Fruit fly (Drosophila melanogaster) whole organism, prepupa: ENCODE results near the gene Sems.
A peak's percentile ranks its signal among the peaks of the same experiment; 100 is the strongest.

ENCODE experiments used
- CG6276 ChIP-seq: fragments of 200-800 bp; sonication (Bioruptor generic); optimal IDR thresholded peaks from 2 replicates; lab custom pipeline; 2017; ENCODE audit warnings: missing biosample characterization, mild to moderate bottlenecking, missing genetic modification characterization
- Eip78C ChIP-seq: fragments of 200-800 bp; sonication (Bioruptor generic); peaks from one replicate; lab custom pipeline; 2016; ENCODE audit warnings: missing biosample characterization, missing genetic modification characterization
- Ets21C ChIP-seq: fragments of 200-800 bp; sonication (Bioruptor generic); optimal IDR thresholded peaks from 3 replicates; lab custom pipeline; 2016; ENCODE audit warnings: missing biosample characterization, missing genetic modification characterization
- Hr39 ChIP-seq: fragments of 200-800 bp; sonication (Bioruptor generic); optimal IDR thresholded peaks from 2 replicates; lab custom pipeline; 2016; ENCODE audit warnings: missing biosample characterization, missing genetic modification characterization
- Lpt ChIP-seq: fragments of 200-800 bp; sonication (Bioruptor generic); optimal IDR thresholded peaks from 3 replicates; lab custom pipeline; 2016; ENCODE audit warnings: missing biosample characterization, missing genetic modification characterization
- fd85E ChIP-seq: fragments of 200-800 bp; sonication (Bioruptor generic); optimal IDR thresholded peaks from 3 replicates; lab custom pipeline; 2016; ENCODE audit warnings: missing biosample characterization, missing genetic modification characterization
- net ChIP-seq: fragments of 200-800 bp; sonication (Bioruptor generic); optimal IDR thresholded peaks from 3 replicates; lab custom pipeline; 2016; ENCODE audit warnings: missing biosample characterization, missing genetic modification characterization

The Sems gene

DNA sequence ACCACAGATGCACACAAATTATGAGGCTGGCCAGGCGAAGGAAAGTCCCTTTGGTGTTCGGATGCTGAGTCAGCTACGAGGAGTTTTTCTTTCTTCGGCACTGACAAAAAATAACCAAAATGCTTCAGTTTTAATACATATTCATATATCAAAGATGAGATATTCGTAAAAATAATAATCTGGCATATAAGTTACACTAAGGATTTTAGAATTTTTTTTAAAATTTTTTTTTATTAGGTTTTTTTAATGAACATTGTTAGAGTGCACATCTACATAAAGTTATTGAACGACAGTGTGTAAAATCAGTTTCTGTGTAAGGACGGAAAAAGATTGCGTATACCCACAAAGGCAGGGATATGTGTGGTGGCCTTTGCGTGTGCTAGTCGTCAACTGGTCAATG lies 49.6 kb downstream of the Sems start:
- TF ChIP-seq Hr39 (no peak), Eip78C (GFP tag; lab: Kevin White, UChicago) (peak; percentile 60), CG6276 (GFP tag; lab: Kevin White, UChicago) (no peak), Ets21C (GFP tag; lab: Kevin White, UChicago) (no peak), net (GFP tag; lab: Kevin White, UChicago) (no peak), fd85E (GFP tag; lab: Kevin White, UChicago) (no peak), Lpt (GFP tag; lab: Kevin White, UChicago) (no peak)
